Worm (Caenorhabditis elegans) whole organism, L4 larva: ENCODE data around the gene Y39A1A.18.

Experiments
- D1046.2 ChIP-seq: fragments of 200-800 bp; sonication (Bioruptor generic); IDR thresholded peaks from 2 replicates; pipeline ENCODE4 v1.3.6; 2022; ENCODE audit warnings: missing genetic modification characterization, missing compliant biosample characterization
- F26F4.8 ChIP-seq: fragments of 200-800 bp; sonication (Bioruptor generic); conservative IDR thresholded peaks from 2 replicates; pipeline ENCODE4 v1.3.6; 2022; ENCODE audit warnings: missing genetic modification characterization, missing compliant biosample characterization
- F37D6.2 ChIP-seq: sonication (generic microtip); optimal IDR thresholded peaks from 2 replicates; lab custom pipeline; 2016; ENCODE audit warnings: mild to moderate bottlenecking, missing genetic modification characterization, missing compliant biosample characterization
- F44E2.7 ChIP-seq: fragments of 200-800 bp; sonication (Bioruptor generic); IDR thresholded peaks from 2 replicates; pipeline ENCODE4 v2.1.2; 2022; ENCODE audit warnings: missing genetic modification characterization, missing compliant biosample characterization
- F49E8.2 ChIP-seq: sonication (generic microtip); optimal IDR thresholded peaks from 2 replicates; lab custom pipeline; 2016; ENCODE audit warnings: missing compliant biosample characterization, mild to moderate bottlenecking, missing genetic modification characterization, borderline replicate concordance
- Y75B8A.6 ChIP-seq: fragments of 200-800 bp; sonication (Bioruptor generic); IDR thresholded peaks from 2 replicates; pipeline ENCODE4 v1.3.6; 2022; ENCODE audit warnings: missing genetic modification reagents, missing genetic modification characterization, missing compliant biosample characterization
- ZK546.5 ChIP-seq, 2 experiments: sonication (generic microtip); optimal IDR thresholded peaks; 2 replicates each; lab custom pipeline; 2017; ENCODE audit warnings: missing biosample characterization in 2 of 2, missing genetic modification characterization in 2 of 2
- aha-1 ChIP-seq: fragments of 150-350 bp; peaks from one replicate; lab custom pipeline; 2014; ENCODE audit warnings: missing biosample characterization, missing genetic modification characterization
- ceh-20 ChIP-seq: fragments of 200-800 bp; sonication (Bioruptor generic); IDR thresholded peaks from 2 replicates; pipeline ENCODE4 v1.3.6; 2022; ENCODE audit warnings: missing genetic modification reagents, missing genetic modification characterization, missing compliant biosample characterization
- ceh-62 ChIP-seq: sonication (generic microtip); optimal IDR thresholded peaks from 2 replicates; lab custom pipeline; 2017; ENCODE audit warnings: missing biosample characterization, missing genetic modification characterization
- ceh-82 ChIP-seq: sonication (generic microtip); optimal IDR thresholded peaks from 2 replicates; lab custom pipeline; 2017; ENCODE audit warnings: missing biosample characterization, missing genetic modification characterization
- ces-1 ChIP-seq: fragments of 150-350 bp; sonication (generic microtip); optimal IDR thresholded peaks from 4 replicates; lab custom pipeline; 2014; ENCODE audit warnings: missing biosample characterization, missing genetic modification reagents, missing genetic modification characterization
- cey-2 ChIP-seq: sonication (generic microtip); optimal IDR thresholded peaks from 3 replicates; lab custom pipeline; 2017; ENCODE audit warnings: missing genetic modification characterization, mild to moderate bottlenecking, missing compliant biosample characterization, antibody characterized with exemption, borderline replicate concordance; ENCODE audit not compliant: insufficient read depth
- daf-16 ChIP-seq, 3 experiments: sonication (generic microtip); optimal IDR thresholded peaks; 2 replicates each; lab custom pipeline; 2016 to 2017; ENCODE audit warnings: missing genetic modification characterization in 3 of 3, missing genetic modification reagents in 3 of 3, mild to moderate bottlenecking in 2 of 3, missing compliant biosample characterization in 2 of 3, missing biosample characterization in 1 of 3, moderate library complexity in 1 of 3
- daf-19 ChIP-seq: fragments of 200-800 bp; sonication (Bioruptor generic); conservative IDR thresholded peaks from 2 replicates; pipeline ENCODE4 v1.3.6; 2022; ENCODE audit warnings: missing genetic modification characterization, missing compliant biosample characterization
- dmd-9 ChIP-seq: fragments of 200-800 bp; sonication (Bioruptor generic); IDR thresholded peaks from 2 replicates; pipeline ENCODE4 v1.3.6; 2022; ENCODE audit warnings: missing genetic modification reagents, missing genetic modification characterization, missing compliant biosample characterization
- duxl-1 ChIP-seq: sonication (generic microtip); optimal IDR thresholded peaks from 2 replicates; lab custom pipeline; 2016; ENCODE audit warnings: mild to moderate bottlenecking, missing genetic modification characterization, moderate library complexity, missing compliant biosample characterization; ENCODE audit not compliant: poor library complexity
- dve-1 ChIP-seq: sonication (generic microtip); optimal IDR thresholded peaks from 2 replicates; lab custom pipeline; 2017; ENCODE audit warnings: antibody characterized with exemption, mild to moderate bottlenecking, missing genetic modification characterization, missing compliant biosample characterization; ENCODE audit not compliant: insufficient read depth
- egl-27 ChIP-seq: sonication (generic microtip); optimal IDR thresholded peaks from 3 replicates; lab custom pipeline; 2017; ENCODE audit warnings: missing biosample characterization, missing genetic modification reagents, missing genetic modification characterization
- egl-43 ChIP-seq: fragments of 200-800 bp; sonication (Bioruptor generic); IDR thresholded peaks from 2 replicates; pipeline ENCODE4 v1.3.6; 2022; ENCODE audit warnings: missing genetic modification reagents, missing genetic modification characterization, missing compliant biosample characterization
- fos-1 ChIP-seq: fragments of 150-350 bp; optimal IDR thresholded peaks from 2 replicates; lab custom pipeline; 2014; ENCODE audit warnings: missing biosample characterization, missing genetic modification characterization
- hif-1 ChIP-seq, 2 experiments: sonication (generic microtip); optimal IDR thresholded peaks; 2 replicates each; lab custom pipeline; 2016 to 2017; ENCODE audit warnings: missing compliant biosample characterization in 2 of 2, missing genetic modification characterization in 2 of 2, missing genetic modification reagents in 2 of 2, missing genotype in 2 of 2, mild to moderate bottlenecking in 1 of 2
- jun-1 ChIP-seq: fragments of 150-350 bp; optimal IDR thresholded peaks from 2 replicates; lab custom pipeline; 2014; ENCODE audit warnings: missing biosample characterization, missing genetic modification reagents, missing genetic modification characterization
- lim-7 ChIP-seq: fragments of 200-800 bp; sonication (Bioruptor generic); IDR thresholded peaks from 2 replicates; pipeline ENCODE4 v1.3.6; 2022; ENCODE audit warnings: missing genetic modification characterization, missing compliant biosample characterization
- lin-15B ChIP-seq: fragments of 150-350 bp; sonication (generic microtip); optimal IDR thresholded peaks from 3 replicates; lab custom pipeline; 2014; ENCODE audit warnings: missing biosample characterization, missing genetic modification characterization
- lin-29 ChIP-seq: fragments of 200-800 bp; sonication (Bioruptor generic); IDR thresholded peaks from 2 replicates; pipeline ENCODE4 v1.3.6; 2022; ENCODE audit warnings: missing genetic modification reagents, missing genetic modification characterization, missing compliant biosample characterization
- lin-38 ChIP-seq: fragments of 200-800 bp; sonication (Bioruptor generic); IDR thresholded peaks from 2 replicates; pipeline ENCODE4 v1.3.6; 2022; ENCODE audit warnings: missing genetic modification reagents, missing genetic modification characterization, missing compliant biosample characterization
- madf-9 ChIP-seq: fragments of 200-800 bp; sonication (Bioruptor generic); conservative IDR thresholded peaks from 2 replicates; pipeline ENCODE4 v1.3.6; 2022; ENCODE audit warnings: missing genetic modification reagents, missing genetic modification characterization, missing compliant biosample characterization
- mes-2 ChIP-seq: sonication (generic microtip); optimal IDR thresholded peaks from 2 replicates; lab custom pipeline; 2016; ENCODE audit warnings: missing genotype, mild to moderate bottlenecking, missing genetic modification characterization, missing compliant biosample characterization; ENCODE audit not compliant: poor library complexity, severe bottlenecking
- nhr-102 ChIP-seq: sonication (generic microtip); optimal IDR thresholded peaks from 2 replicates; lab custom pipeline; 2016; ENCODE audit warnings: mild to moderate bottlenecking, missing genetic modification characterization, moderate library complexity, missing compliant biosample characterization
- nhr-11 ChIP-seq: fragments of 150-350 bp; optimal IDR thresholded peaks from 2 replicates; lab custom pipeline; 2014; ENCODE audit warnings: missing biosample characterization, missing genetic modification characterization
- nhr-42 ChIP-seq: fragments of 200-800 bp; sonication (Bioruptor generic); IDR thresholded peaks from 2 replicates; pipeline ENCODE4 v1.3.6; 2022; ENCODE audit warnings: missing genetic modification characterization, missing compliant biosample characterization
- nhr-48 ChIP-seq: sonication (generic microtip); optimal IDR thresholded peaks from 2 replicates; lab custom pipeline; 2016; ENCODE audit warnings: mild to moderate bottlenecking, missing genetic modification characterization, missing compliant biosample characterization
- nhr-6 ChIP-seq: fragments of 150-350 bp; optimal IDR thresholded peaks from 2 replicates; lab custom pipeline; 2014; ENCODE audit warnings: missing biosample characterization, missing genetic modification characterization
- nhr-77 ChIP-seq: fragments of 150-350 bp; optimal IDR thresholded peaks from 2 replicates; lab custom pipeline; 2014; ENCODE audit warnings: missing biosample characterization, missing genetic modification characterization
- pha-4 ChIP-seq, 2 experiments: fragments of 150-350 bp in 1 of 2; fragments of 200-800 bp in 1 of 2; sonication (Bioruptor generic) in 1 of 2; IDR thresholded peaks in 1 of 2; optimal IDR thresholded peaks in 1 of 2; 2 replicates each; pipeline versions ENCODE4 v1.3.6 to Lab custom; 2014 to 2022; ENCODE audit warnings: missing genetic modification characterization in 2 of 2, missing genetic modification reagents in 2 of 2, missing biosample characterization in 1 of 2, missing compliant biosample characterization in 1 of 2
- php-3 ChIP-seq: fragments of 200-800 bp; sonication (Bioruptor generic); IDR thresholded peaks from 2 replicates; pipeline ENCODE4 v1.3.6; 2022; ENCODE audit warnings: missing genetic modification reagents, missing genetic modification characterization, missing compliant biosample characterization
- pqm-1 ChIP-seq: sonication (generic microtip); optimal IDR thresholded peaks from 2 replicates; lab custom pipeline; 2017; ENCODE audit warnings: missing biosample characterization, missing genetic modification characterization
- saeg-2 ChIP-seq: fragments of 200-800 bp; sonication (Bioruptor generic); IDR thresholded peaks from 2 replicates; pipeline ENCODE4 v1.3.6; 2022; ENCODE audit warnings: missing genetic modification reagents, missing genetic modification characterization, missing compliant biosample characterization
- set-16 ChIP-seq: fragments of 200-800 bp; sonication (Bioruptor generic); IDR thresholded peaks from 2 replicates; pipeline ENCODE4 v1.3.6; 2022; ENCODE audit warnings: missing genetic modification reagents, missing genetic modification characterization, missing compliant biosample characterization
- skn-1 ChIP-seq: fragments of 150-350 bp; optimal IDR thresholded peaks from 2 replicates; lab custom pipeline; 2014; ENCODE audit warnings: missing biosample characterization, missing genetic modification characterization
- unc-130 ChIP-seq: sonication (generic microtip); optimal IDR thresholded peaks from 2 replicates; lab custom pipeline; 2016; ENCODE audit warnings: missing genetic modification reagents, missing genetic modification characterization, missing compliant biosample characterization
- unc-39 ChIP-seq: sonication (generic microtip); optimal IDR thresholded peaks from 2 replicates; lab custom pipeline; 2017; ENCODE audit warnings: missing biosample characterization, missing genetic modification characterization
- vab-7 ChIP-seq: fragments of 200-800 bp; sonication (Bioruptor generic); IDR thresholded peaks from 2 replicates; pipeline ENCODE4 v1.3.6; 2022; ENCODE audit warnings: missing genetic modification reagents, missing genetic modification characterization, missing compliant biosample characterization

The Y39A1A.18 gene

ce11 chrIII:10711192-10711673 lies 16.9 kb upstream of the Y39A1A.18 start, which contains the start of gene W09D10.5 (continued):
- TF ChIP-seq cey-2 (tag; lab: Kevin White, UChicago) (no peak), F26F4.8 (GFP tag; lab: Robert Waterston, UW) (peak; percentile 56; the same call in 1 of the 2 replicates), unc-130 (GFP tag; lab: Kevin White, UChicago) (no peak), Y75B8A.6 (GFP tag; lab: Robert Waterston, UW) (no peak), nhr-6 (no peak), set-16 (GFP tag; lab: Robert Waterston, UW) (no peak), egl-27 (tag; lab: Kevin White, UChicago) (no peak), mes-2 (peak; percentile 41), duxl-1 (tag; lab: Kevin White, UChicago) (no peak), vab-7 (no peak), unc-39 (tag; lab: Kevin White, UChicago) (no peak), egl-43 (GFP tag; lab: Robert Waterston, UW) (no peak), nhr-48 (tag; lab: Kevin White, UChicago) (no peak), aha-1 (peak; percentile 91), madf-9 (no peak), lin-15B (tag; lab: Kevin White, UChicago) (no peak), fos-1 (tag; lab: Kevin White, UChicago) (no peak), saeg-2 (GFP tag; lab: Robert Waterston, UW) (no peak), ces-1 (no peak), hif-1 (tag; optimal IDR thresholded peaks at IDR 0.05; lab: Kevin White, UChicago) (peak in 1 of 2 experiments; percentile 55), nhr-11 (tag; lab: Kevin White, UChicago) (peak; percentile 46), nhr-42 (GFP tag; lab: Robert Waterston, UW) (0 out of 2 replicates have a peak, but pooled peaks have one; percentile 35), ceh-82 (tag; lab: Kevin White, UChicago) (no peak), lim-7 (GFP tag; lab: Robert Waterston, UW) (peak; percentile 63; the same call in 1 of the 2 replicates), nhr-77 (tag; lab: Kevin White, UChicago) (no peak), F49E8.2 (no peak), jun-1 (tag; lab: Kevin White, UChicago) (no peak), dve-1 (tag; lab: Kevin White, UChicago) (peak; percentile 67), pha-4 (GFP tag; IDR thresholded peaks at IDR 0.05; lab: Robert Waterston, UW) (0 out of 2 replicates have a peak, but pooled peaks have one; percentile 44), pha-4 (tag; optimal IDR thresholded peaks at IDR 0.05; lab: Kevin White, UChicago) (no peak), daf-16 (GFP tag; optimal IDR thresholded peaks at IDR 0.05; lab: Kevin White, UChicago) (no peak), daf-16 (tag; optimal IDR thresholded peaks at IDR 0.05; lab: Kevin White, UChicago) (peak; percentile 79), pqm-1 (tag; lab: Kevin White, UChicago) (peak; percentile 66), ZK546.5 (tag; optimal IDR thresholded peaks at IDR 0.05; lab: Kevin White, UChicago) (no peak)
- TF ChIP-seq, all 104 proteins: peak for 36

ce11 chrIII:10709676-10710075 lies 15.4 kb upstream of the Y39A1A.18 start:
- TF ChIP-seq fos-1 (tag; lab: Kevin White, UChicago) (no peak), aha-1 (peak; percentile 51)

DNA sequence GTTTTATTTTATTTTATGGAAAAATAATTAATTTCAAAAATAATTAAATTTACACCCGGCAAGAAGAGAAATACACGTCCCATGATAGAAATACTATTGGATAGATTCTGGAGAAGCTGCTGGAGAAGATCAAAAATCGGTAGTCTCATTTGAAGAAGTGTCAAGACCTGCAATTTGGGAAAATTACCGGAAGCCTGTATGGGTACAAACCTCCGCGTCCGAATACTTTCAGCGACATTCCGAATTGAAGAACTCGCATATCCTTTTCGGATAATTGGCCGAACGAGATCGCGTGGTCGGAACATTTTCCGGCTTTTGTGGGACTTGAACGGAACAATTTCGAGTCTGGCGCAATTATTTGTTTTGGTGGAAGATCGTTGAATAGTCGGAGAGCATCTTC lies 14.2 kb upstream of the Y39A1A.18 start:
- TF ChIP-seq ceh-62 (no peak), aha-1 (peak; percentile 17), D1046.2 (no peak)

DNA sequence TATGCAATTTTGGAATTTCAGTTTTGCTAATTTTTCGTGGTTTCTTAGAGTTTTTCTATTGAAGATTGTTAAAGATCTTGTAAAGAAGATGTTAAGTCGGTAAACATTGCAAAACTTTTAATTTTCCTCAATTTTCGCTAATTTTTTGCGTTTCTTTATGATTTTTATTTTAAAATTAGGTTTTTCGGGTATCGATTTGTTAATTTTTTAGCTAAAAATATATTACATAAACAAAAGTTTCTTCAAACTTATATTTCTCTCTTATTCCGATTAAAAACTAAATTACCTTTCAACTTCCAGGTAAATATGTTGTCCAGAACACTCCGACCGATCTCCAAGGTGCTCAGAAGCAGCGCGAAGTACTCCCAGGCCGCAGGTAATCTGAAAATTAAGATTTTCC lies 13.2 kb upstream of the Y39A1A.18 start, which contains the start of gene mrpl-12:
TSS of gene mrpl-12 (plus strand) at position 301 of the 400 bp plus-strand sequence.
- TF ChIP-seq php-3 (no peak), lin-29 (GFP tag; lab: Robert Waterston, UW) (no peak), nhr-102 (tag; lab: Kevin White, UChicago) (no peak), cey-2 (tag; lab: Kevin White, UChicago) (no peak), saeg-2 (GFP tag; lab: Robert Waterston, UW) (no peak), F44E2.7 (GFP tag; lab: Robert Waterston, UW) (no peak), ceh-20 (GFP tag; lab: Robert Waterston, UW) (no peak), nhr-6 (no peak), lin-38 (GFP tag; lab: Robert Waterston, UW) (no peak), unc-39 (tag; lab: Kevin White, UChicago) (no peak), F37D6.2 (tag; lab: Kevin White, UChicago) (no peak), daf-19 (GFP tag; lab: Robert Waterston, UW) (no peak), hif-1 (tag; optimal IDR thresholded peaks at IDR 0.05; lab: Kevin White, UChicago) (no peak), skn-1 (tag; lab: Kevin White, UChicago) (no peak), dmd-9 (GFP tag; lab: Robert Waterston, UW) (no peak)
